Fruit fly (Drosophila melanogaster) whole organism, embryonic: Measurements from ENCODE around the gene Cyp303a1.
A peak's percentile ranks its signal among the peaks of the same experiment; 100 is the strongest.

Experiments used
- Atf-2 ChIP-seq: fragments of 200-800 bp; sonication (Bioruptor generic); optimal IDR thresholded peaks from 2 replicates; lab custom pipeline; 2016; ENCODE audit warnings: missing biosample characterization, missing genetic modification characterization
- Bgb ChIP-seq: fragments of 200-800 bp; sonication (Bioruptor generic); IDR thresholded peaks from 2 replicates; pipeline ENCODE4 v1.3.6; 2022; ENCODE audit warnings: missing biosample characterization, missing genetic modification characterization; ENCODE audit not compliant: partially characterized antibody
- CG10147 ChIP-seq: fragments of 200-800 bp; sonication (Bioruptor generic); optimal IDR thresholded peaks from 2 replicates; lab custom pipeline; 2019; ENCODE audit warnings: missing biosample characterization, mild to moderate bottlenecking, missing genetic modification characterization, moderate library complexity
- CG10543 ChIP-seq: fragments of 200-800 bp; sonication (Bioruptor generic); optimal IDR thresholded peaks from 3 replicates; lab custom pipeline; 2017; ENCODE audit warnings: missing biosample characterization, mild to moderate bottlenecking, missing genetic modification characterization, moderate library complexity
- CG11723 ChIP-seq: fragments of 200-800 bp; sonication (Bioruptor generic); optimal IDR thresholded peaks from 2 replicates; lab custom pipeline; 2017; ENCODE audit warnings: missing biosample characterization, mild to moderate bottlenecking, missing genetic modification characterization
- CG14710 ChIP-seq: fragments of 200-800 bp; sonication (Bioruptor generic); optimal IDR thresholded peaks from 3 replicates; lab custom pipeline; 2019; ENCODE audit warnings: missing biosample characterization, mild to moderate bottlenecking, missing genetic modification characterization, moderate library complexity
- CG15269 ChIP-seq: fragments of 200-800 bp; sonication (Bioruptor generic); optimal IDR thresholded peaks from 2 replicates; lab custom pipeline; 2018; ENCODE audit warnings: missing biosample characterization, mild to moderate bottlenecking, missing genetic modification characterization, moderate library complexity
- CG1602 ChIP-seq: fragments of 200-800 bp; sonication (Bioruptor generic); optimal IDR thresholded peaks from 3 replicates; lab custom pipeline; 2016; ENCODE audit warnings: missing biosample characterization, missing genetic modification characterization
- CG2120 ChIP-seq: fragments of 200-800 bp; sonication (Bioruptor generic); optimal IDR thresholded peaks from 3 replicates; lab custom pipeline; 2016; ENCODE audit warnings: missing biosample characterization, missing genetic modification characterization
- CG4360 ChIP-seq: fragments of 200-800 bp; sonication (Bioruptor generic); IDR thresholded peaks from 2 replicates; pipeline ENCODE4 v1.3.6; 2022; ENCODE audit warnings: missing biosample characterization, missing genetic modification characterization
- CG6654 ChIP-seq: fragments of 200-800 bp; sonication (Bioruptor generic); optimal IDR thresholded peaks from 2 replicates; lab custom pipeline; 2017; ENCODE audit warnings: missing biosample characterization, mild to moderate bottlenecking, missing genetic modification characterization
- CG6689 ChIP-seq: fragments of 200-800 bp; sonication (Bioruptor generic); IDR thresholded peaks from 2 replicates; pipeline ENCODE4 v1.3.6; 2022; ENCODE audit warnings: missing biosample characterization, missing genetic modification characterization
- CG6813 ChIP-seq: fragments of 200-800 bp; sonication (Bioruptor generic); optimal IDR thresholded peaks from 2 replicates; lab custom pipeline; 2017; ENCODE audit warnings: missing biosample characterization, missing genetic modification characterization, mild to moderate bottlenecking, moderate library complexity, missing genetic modification reagents
- CG6854 ChIP-seq: fragments of 200-800 bp; sonication (Bioruptor generic); optimal IDR thresholded peaks from 3 replicates; lab custom pipeline; 2017; ENCODE audit warnings: missing biosample characterization, mild to moderate bottlenecking, missing genetic modification characterization
- CG9817 ChIP-seq: fragments of 200-800 bp; sonication (Bioruptor generic); optimal IDR thresholded peaks from 2 replicates; lab custom pipeline; 2018; ENCODE audit warnings: missing biosample characterization, mild to moderate bottlenecking, missing genetic modification characterization, moderate library complexity
- CG9876 ChIP-seq: fragments of 200-800 bp; sonication (Bioruptor generic); optimal IDR thresholded peaks from 2 replicates; lab custom pipeline; 2016; ENCODE audit warnings: missing biosample characterization, missing genetic modification characterization
- Dll ChIP-seq: fragments of 200-800 bp; sonication (Bioruptor generic); IDR thresholded peaks from 4 replicates; pipeline ENCODE4 v1.3.6; 2022; ENCODE audit warnings: missing biosample characterization, missing genetic modification characterization; ENCODE audit not compliant: partially characterized antibody
- H2.0 ChIP-seq: fragments of 200-800 bp; sonication (Bioruptor generic); IDR thresholded peaks from 2 replicates; pipeline ENCODE4 v1.3.6; 2022; ENCODE audit warnings: missing biosample characterization, missing genetic modification characterization
- HLH54F ChIP-seq: fragments of 200-800 bp; sonication (Bioruptor generic); optimal IDR thresholded peaks from 3 replicates; lab custom pipeline; 2016; ENCODE audit warnings: missing biosample characterization, missing genetic modification characterization
- HLHmδ ChIP-seq: fragments of 200-800 bp; sonication (Bioruptor generic); optimal IDR thresholded peaks from 2 replicates; lab custom pipeline; 2018; ENCODE audit warnings: missing biosample characterization, mild to moderate bottlenecking, missing genetic modification characterization, moderate library complexity
- HmgD ChIP-seq: fragments of 200-800 bp; sonication (Bioruptor generic); optimal IDR thresholded peaks from 3 replicates; lab custom pipeline; 2016; ENCODE audit warnings: missing biosample characterization, missing genetic modification characterization
- Hr51 ChIP-seq, 2 experiments: fragments of 200-800 bp; sonication (Bioruptor generic); optimal IDR thresholded peaks; 2 replicates in 1 of 2; 3 replicates in 1 of 2; lab custom pipeline; 2016 to 2018; ENCODE audit warnings: missing biosample characterization in 2 of 2, missing genetic modification characterization in 2 of 2, mild to moderate bottlenecking in 1 of 2, moderate library complexity in 1 of 2
- MBD-R2 ChIP-seq: fragments of 200-800 bp; sonication (Bioruptor generic); IDR thresholded peaks from 2 replicates; pipeline ENCODE4 v1.3.6; 2022; ENCODE audit warnings: missing biosample characterization, missing genetic modification characterization
- NC2β ChIP-seq: fragments of 200-800 bp; sonication (Bioruptor generic); optimal IDR thresholded peaks from 2 replicates; lab custom pipeline; 2016; ENCODE audit warnings: missing biosample characterization, missing genetic modification characterization
- Sox100B ChIP-seq: fragments of 200-800 bp; sonication (Bioruptor generic); optimal IDR thresholded peaks from 3 replicates; lab custom pipeline; 2018; ENCODE audit warnings: missing biosample characterization, mild to moderate bottlenecking, missing genetic modification characterization
- amos ChIP-seq: fragments of 200-800 bp; sonication (Bioruptor generic); IDR thresholded peaks from 2 replicates; pipeline ENCODE4 v1.3.6; 2022; ENCODE audit warnings: missing biosample characterization, missing genetic modification characterization; ENCODE audit not compliant: partially characterized antibody
- bcd ChIP-seq: fragments of 200-800 bp; sonication (Bioruptor generic); optimal IDR thresholded peaks from 2 replicates; lab custom pipeline; 2017; ENCODE audit warnings: missing biosample characterization, mild to moderate bottlenecking, missing genetic modification characterization
- chinmo ChIP-seq: fragments of 200-800 bp; sonication (Bioruptor generic); IDR thresholded peaks from 4 replicates; pipeline ENCODE4 v1.3.6; 2022; ENCODE audit warnings: missing biosample characterization, missing genetic modification characterization; ENCODE audit not compliant: partially characterized antibody
- crol ChIP-seq: fragments of 200-800 bp; sonication (Bioruptor generic); IDR thresholded peaks from 2 replicates; pipeline ENCODE4 v1.3.6; 2022; ENCODE audit warnings: missing biosample characterization, missing genetic modification characterization
- cwo ChIP-seq: fragments of 200-800 bp; sonication (Bioruptor generic); optimal IDR thresholded peaks from 3 replicates; lab custom pipeline; 2017; ENCODE audit warnings: missing biosample characterization, missing genetic modification characterization, mild to moderate bottlenecking, moderate library complexity, missing genetic modification reagents
- dan ChIP-seq: fragments of 200-800 bp; sonication (Bioruptor generic); IDR thresholded peaks from 2 replicates; pipeline ENCODE4 v1.3.6; 2022; ENCODE audit warnings: missing biosample characterization, missing genetic modification characterization
- dmrt99B ChIP-seq: fragments of 200-800 bp; sonication (Bioruptor generic); optimal IDR thresholded peaks from 2 replicates; lab custom pipeline; 2018; ENCODE audit warnings: missing biosample characterization, mild to moderate bottlenecking, missing genetic modification characterization, moderate library complexity
- fd102C ChIP-seq: fragments of 200-800 bp; sonication (Bioruptor generic); optimal IDR thresholded peaks from 2 replicates; lab custom pipeline; 2018; ENCODE audit warnings: missing biosample characterization, mild to moderate bottlenecking, missing genetic modification characterization, moderate library complexity
- gce ChIP-seq: fragments of 200-800 bp; sonication (Bioruptor generic); IDR thresholded peaks from 3 replicates; pipeline ENCODE4 v1.3.6; 2022; ENCODE audit warnings: missing biosample characterization, missing genetic modification characterization
- gsb ChIP-seq: fragments of 200-800 bp; sonication (Bioruptor generic); IDR thresholded peaks from 2 replicates; pipeline ENCODE4 v1.3.6; 2022; ENCODE audit warnings: missing biosample characterization, missing genetic modification characterization
- hkb ChIP-seq, 2 experiments: fragments of 200-800 bp in 1 of 2; fragments of >200 bp in 1 of 2; sonication (Bioruptor generic) in 1 of 2; IDR thresholded peaks in 1 of 2; optimal IDR thresholded peaks in 1 of 2; 2 replicates each; pipeline versions ENCODE4 v1.3.6 to Lab custom; 2017 to 2022; ENCODE audit warnings: missing biosample characterization in 1 of 2, missing genetic modification characterization in 1 of 2
- kah ChIP-seq: fragments of 200-800 bp; sonication (Bioruptor generic); optimal IDR thresholded peaks from 2 replicates; lab custom pipeline; 2018; ENCODE audit warnings: missing biosample characterization, mild to moderate bottlenecking, missing genetic modification characterization
- lov ChIP-seq, 2 experiments: fragments of 200-800 bp in 1 of 2; fragments of >200 bp in 1 of 2; sonication (Bioruptor generic) in 1 of 2; IDR thresholded peaks in 1 of 2; optimal IDR thresholded peaks in 1 of 2; 2 replicates in 1 of 2; 3 replicates in 1 of 2; pipeline versions ENCODE4 v1.3.6 to Lab custom; 2017 to 2022; ENCODE audit warnings: missing biosample characterization in 1 of 2, missing genetic modification characterization in 1 of 2
- oc ChIP-seq: fragments of 200-800 bp; sonication (Bioruptor generic); optimal IDR thresholded peaks from 2 replicates; lab custom pipeline; 2018; ENCODE audit warnings: missing biosample characterization, mild to moderate bottlenecking, missing genetic modification characterization, moderate library complexity
- pb ChIP-seq: fragments of 200-800 bp; sonication (Bioruptor generic); optimal IDR thresholded peaks from 3 replicates; lab custom pipeline; 2016; ENCODE audit warnings: missing biosample characterization, missing genetic modification characterization
- pros ChIP-seq: fragments of 200-800 bp; sonication (Bioruptor generic); optimal IDR thresholded peaks from 3 replicates; lab custom pipeline; 2019; ENCODE audit warnings: missing biosample characterization, mild to moderate bottlenecking, missing genetic modification characterization, moderate library complexity
- schlank ChIP-seq: fragments of 200-800 bp; sonication (Bioruptor generic); optimal IDR thresholded peaks from 2 replicates; lab custom pipeline; 2018; ENCODE audit warnings: missing biosample characterization, mild to moderate bottlenecking, missing genetic modification characterization
- slbo ChIP-seq: fragments of 200-800 bp; sonication (Bioruptor generic); IDR thresholded peaks from 2 replicates; pipeline ENCODE4 v1.3.6; 2022; ENCODE audit warnings: missing biosample characterization, missing genetic modification characterization
- slp2 ChIP-seq: fragments of 200-800 bp; sonication (Bioruptor generic); optimal IDR thresholded peaks from 2 replicates; lab custom pipeline; 2016; ENCODE audit warnings: missing biosample characterization, missing genetic modification characterization
- stc ChIP-seq: fragments of 200-800 bp; sonication (Bioruptor generic); IDR thresholded peaks from 2 replicates; pipeline ENCODE4 v1.3.6; 2022; ENCODE audit warnings: missing biosample characterization, missing genetic modification characterization
- tll ChIP-seq, 2 experiments: fragments of 200-800 bp in 1 of 2; fragments of >200 bp in 1 of 2; sonication (Bioruptor generic) in 1 of 2; optimal IDR thresholded peaks; 2 replicates each; lab custom pipeline; 2017 to 2019; ENCODE audit warnings: missing biosample characterization in 2 of 2, missing genetic modification characterization in 2 of 2, mild to moderate bottlenecking in 1 of 2, moderate library complexity in 1 of 2
- zf30C ChIP-seq: fragments of 200-800 bp; sonication (Bioruptor generic); optimal IDR thresholded peaks from 3 replicates; lab custom pipeline; 2018; ENCODE audit warnings: missing biosample characterization, mild to moderate bottlenecking, missing genetic modification characterization

The Cyp303a1 gene

DNA sequence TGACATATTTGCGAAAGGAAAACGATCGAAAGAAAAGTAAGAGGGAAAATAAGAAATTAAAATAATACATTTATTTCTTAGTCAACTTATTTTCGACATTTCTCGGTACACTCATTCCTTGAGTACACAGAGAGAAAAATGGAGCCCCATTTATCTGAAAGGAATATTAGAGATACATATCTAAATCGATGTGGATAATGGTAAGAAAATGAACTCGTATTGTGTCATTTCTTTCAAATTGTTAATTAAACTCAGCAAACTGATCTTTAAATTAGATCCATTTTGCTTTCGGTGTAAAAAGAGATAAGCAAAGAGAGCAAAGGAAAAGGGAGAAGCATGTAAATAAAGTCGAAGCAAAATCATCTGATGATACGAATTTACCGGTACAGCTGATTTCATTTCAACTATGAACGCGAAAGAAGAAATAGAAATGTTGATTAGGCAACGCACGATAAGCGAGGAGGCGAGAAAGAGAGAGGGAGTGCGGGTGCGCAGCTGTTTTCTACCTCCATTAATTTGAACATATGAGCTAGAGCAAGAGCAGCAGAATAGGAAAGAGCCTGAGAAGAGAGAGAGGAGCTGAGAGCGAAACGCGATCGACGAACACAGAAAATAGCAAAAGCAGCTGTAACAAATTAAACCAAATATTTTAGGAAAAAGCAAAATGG is 8.2 kb upstream of the Cyp303a1 start (continued):
- TF ChIP-seq tll (GFP tag; optimal IDR thresholded peaks at IDR 0.05; lab: Kevin White, UChicago) (no peak), CG9817 (tag; lab: Kevin White, UChicago) (peak; percentile 82), Sox100B (GFP tag; lab: Kevin White, UChicago) (peak; percentile 69), schlank (peak; percentile 80), HLH54F (GFP tag; lab: Kevin White, UChicago) (peak; percentile 87), zf30C (GFP tag; lab: Kevin White, UChicago) (peak; percentile 84), H2.0 (GFP tag; lab: Robert Waterston, UW) (no peak), slbo (GFP tag; lab: Robert Waterston, UW) (no peak), gce (GFP tag; lab: Robert Waterston, UW) (no peak), hkb (optimal IDR thresholded peaks at IDR 0.05; lab: Kevin White, UChicago) (no peak), hkb (GFP tag; IDR thresholded peaks at IDR 0.05; lab: Robert Waterston, UW) (no peak), CG1602 (GFP tag; lab: Kevin White, UChicago) (peak; percentile 86), CG15269 (tag; lab: Kevin White, UChicago) (peak; percentile 91), chinmo (GFP tag; lab: Robert Waterston, UW) (no peak), dmrt99B (tag; lab: Kevin White, UChicago) (peak; percentile 91), Dll (GFP tag; lab: Robert Waterston, UW) (no peak), oc (tag; lab: Kevin White, UChicago) (peak; percentile 92), HLHmδ (no peak), CG14710 (tag; lab: Kevin White, UChicago) (peak; percentile 79), CG6813 (GFP tag; lab: Kevin White, UChicago) (peak; percentile 80), lov (optimal IDR thresholded peaks at IDR 0.05; lab: Kevin White, UChicago) (no peak), lov (GFP tag; IDR thresholded peaks at IDR 0.05; lab: Robert Waterston, UW) (no peak), MBD-R2 (no peak), bcd (GFP tag; lab: Kevin White, UChicago) (peak; percentile 87), kah (GFP tag; lab: Kevin White, UChicago) (peak; percentile 68), slp2 (GFP tag; lab: Kevin White, UChicago) (peak; percentile 85), CG6689 (no peak), gsb (no peak), pb (GFP tag; lab: Kevin White, UChicago) (peak; percentile 70), CG10147 (GFP tag; lab: Kevin White, UChicago) (peak; percentile 85), crol (GFP tag; lab: Robert Waterston, UW) (no peak), CG10543 (GFP tag; lab: Kevin White, UChicago) (peak; percentile 24), CG6654 (GFP tag; lab: Kevin White, UChicago) (peak; percentile 66), CG6854 (GFP tag; lab: Kevin White, UChicago) (peak; percentile 84), Hr51 (GFP tag; optimal IDR thresholded peaks at IDR 0.05; lab: Kevin White, UChicago) (peak; percentile 71 to 88), cwo (GFP tag; lab: Kevin White, UChicago) (peak; percentile 56), CG2120 (GFP tag; lab: Kevin White, UChicago) (peak; percentile 88), Bgb (GFP tag; lab: Robert Waterston, UW) (no peak), stc (GFP tag; lab: Robert Waterston, UW) (no peak), Atf-2 (GFP tag; lab: Kevin White, UChicago) (peak; percentile 81), NC2β (GFP tag; lab: Kevin White, UChicago) (peak; percentile 85), fd102C (peak; percentile 86), dan (GFP tag; lab: Robert Waterston, UW) (no peak), HmgD (GFP tag; lab: Kevin White, UChicago) (peak; percentile 78), amos (GFP tag; lab: Robert Waterston, UW) (no peak), pros (GFP tag; lab: Kevin White, UChicago) (no peak), CG11723 (GFP tag; lab: Kevin White, UChicago) (peak; percentile 53), CG9876 (GFP tag; lab: Kevin White, UChicago) (peak; percentile 81), CG4360 (no peak)
